Worm (Caenorhabditis elegans) whole organism, L3 larva: ENCODE results near the gene dis-3.

ENCODE experiments used
- R02D3.7 ChIP-seq: fragments of 150-350 bp; optimal IDR thresholded peaks from 2 replicates; lab custom pipeline; 2014; ENCODE audit warnings: missing biosample characterization, missing genetic modification characterization
- ZK546.5 ChIP-seq: sonication (generic microtip); optimal IDR thresholded peaks from 2 replicates; lab custom pipeline; 2017; ENCODE audit warnings: missing biosample characterization, missing genetic modification characterization
- aly-2 ChIP-seq: fragments of 150-350 bp; optimal IDR thresholded peaks from 2 replicates; lab custom pipeline; 2014; ENCODE audit warnings: missing biosample characterization, missing genetic modification characterization
- ceh-16 ChIP-seq: sonication (generic microtip); optimal IDR thresholded peaks from 2 replicates; lab custom pipeline; 2017; ENCODE audit warnings: missing biosample characterization, missing genetic modification characterization
- ceh-28 ChIP-seq: fragments of 150-350 bp; optimal IDR thresholded peaks from 2 replicates; lab custom pipeline; 2014; ENCODE audit warnings: missing biosample characterization, missing genetic modification reagents, missing genetic modification characterization
- ceh-82 ChIP-seq: fragments of 150-350 bp; optimal IDR thresholded peaks from 2 replicates; lab custom pipeline; 2014; ENCODE audit warnings: missing biosample characterization, missing genetic modification characterization
- elt-2 ChIP-seq: sonication (generic microtip); optimal IDR thresholded peaks from 2 replicates; lab custom pipeline; 2016; ENCODE audit warnings: missing genetic modification reagents, mild to moderate bottlenecking, missing genetic modification characterization, missing compliant biosample characterization
- fkh-10 ChIP-seq: sonication (generic microtip); optimal IDR thresholded peaks from 2 replicates; lab custom pipeline; 2017; ENCODE audit warnings: missing biosample characterization, missing genetic modification reagents, missing genetic modification characterization
- fkh-2 ChIP-seq: fragments of 150-350 bp; optimal IDR thresholded peaks from 2 replicates; lab custom pipeline; 2014; ENCODE audit warnings: missing biosample characterization, missing genetic modification reagents, missing genetic modification characterization
- fos-1 ChIP-seq: fragments of 150-350 bp; optimal IDR thresholded peaks from 2 replicates; lab custom pipeline; 2014; ENCODE audit warnings: missing biosample characterization, missing genetic modification characterization
- hmg-11 ChIP-seq: sonication (generic microtip); optimal IDR thresholded peaks from 2 replicates; lab custom pipeline; 2016; ENCODE audit warnings: missing genetic modification characterization, missing compliant biosample characterization
- jun-1 ChIP-seq: fragments of 150-350 bp; optimal IDR thresholded peaks from 2 replicates; lab custom pipeline; 2014; ENCODE audit warnings: missing biosample characterization, missing genetic modification reagents, missing genetic modification characterization
- lin-15B ChIP-seq: fragments of 150-350 bp; optimal IDR thresholded peaks from 2 replicates; lab custom pipeline; 2014; ENCODE audit warnings: missing biosample characterization, missing genetic modification characterization
- lin-39 ChIP-seq: fragments of 150-350 bp; optimal IDR thresholded peaks from 2 replicates; lab custom pipeline; 2018; ENCODE audit warnings: missing biosample characterization, missing genetic modification reagents, missing genetic modification characterization
- lsy-12 ChIP-seq: sonication (generic microtip); optimal IDR thresholded peaks from 2 replicates; lab custom pipeline; 2016; ENCODE audit warnings: mild to moderate bottlenecking, missing genetic modification characterization, missing compliant biosample characterization
- mdl-1 ChIP-seq: fragments of 150-350 bp; optimal IDR thresholded peaks from 2 replicates; lab custom pipeline; 2014; ENCODE audit warnings: missing biosample characterization, missing genetic modification characterization
- nfya-1 ChIP-seq: sonication (generic microtip); optimal IDR thresholded peaks from 2 replicates; lab custom pipeline; 2017; ENCODE audit warnings: missing genetic modification characterization, mild to moderate bottlenecking, missing compliant biosample characterization, antibody characterized with exemption, moderate library complexity; ENCODE audit not compliant: insufficient read depth
- nhr-12 ChIP-seq: fragments of 150-350 bp; optimal IDR thresholded peaks from 2 replicates; lab custom pipeline; 2014; ENCODE audit warnings: missing biosample characterization, missing genetic modification characterization
- nhr-25 ChIP-seq: sonication (generic microtip); optimal IDR thresholded peaks from 2 replicates; lab custom pipeline; 2017; ENCODE audit warnings: missing biosample characterization, missing genetic modification characterization
- nhr-43 ChIP-seq: sonication (generic microtip); optimal IDR thresholded peaks from 2 replicates; lab custom pipeline; 2016; ENCODE audit warnings: mild to moderate bottlenecking, missing genetic modification characterization, missing compliant biosample characterization; ENCODE audit not compliant: poor library complexity, severe bottlenecking
- nhr-67 ChIP-seq: fragments of 150-350 bp; optimal IDR thresholded peaks from 2 replicates; lab custom pipeline; 2014; ENCODE audit warnings: missing biosample characterization, missing genetic modification characterization
- nhr-77 ChIP-seq: fragments of 150-350 bp; optimal IDR thresholded peaks from 2 replicates; lab custom pipeline; 2014; ENCODE audit warnings: missing biosample characterization, missing genetic modification characterization
- pha-4 ChIP-seq: fragments of 150-350 bp; optimal IDR thresholded peaks from 2 replicates; lab custom pipeline; 2014; ENCODE audit warnings: missing biosample characterization, missing genetic modification reagents, missing genetic modification characterization
- pqm-1 ChIP-seq: fragments of 150-350 bp; optimal IDR thresholded peaks from 2 replicates; lab custom pipeline; 2017; ENCODE audit warnings: missing biosample characterization, missing genetic modification characterization, inconsistent platforms
- sea-2 ChIP-seq: fragments of 150-350 bp; sonication (generic microtip); optimal IDR thresholded peaks from 4 replicates; lab custom pipeline; 2014; ENCODE audit warnings: missing biosample characterization, missing genetic modification reagents, missing genetic modification characterization
- snpc-4 ChIP-seq: fragments of 150-350 bp; optimal IDR thresholded peaks from 2 replicates; lab custom pipeline; 2014; ENCODE audit warnings: missing biosample characterization, missing genetic modification characterization
- tbx-2 ChIP-seq: sonication (generic microtip); optimal IDR thresholded peaks from 2 replicates; lab custom pipeline; 2016; ENCODE audit warnings: mild to moderate bottlenecking, missing genetic modification characterization, missing compliant biosample characterization
- unc-39 ChIP-seq: sonication (generic microtip); optimal IDR thresholded peaks from 4 replicates; lab custom pipeline; 2017; ENCODE audit warnings: missing biosample characterization, missing genetic modification characterization
- ztf-11 ChIP-seq: fragments of 150-350 bp; optimal IDR thresholded peaks from 2 replicates; lab custom pipeline; 2014; ENCODE audit warnings: missing biosample characterization, missing genetic modification characterization

Gene dis-3

DNA sequence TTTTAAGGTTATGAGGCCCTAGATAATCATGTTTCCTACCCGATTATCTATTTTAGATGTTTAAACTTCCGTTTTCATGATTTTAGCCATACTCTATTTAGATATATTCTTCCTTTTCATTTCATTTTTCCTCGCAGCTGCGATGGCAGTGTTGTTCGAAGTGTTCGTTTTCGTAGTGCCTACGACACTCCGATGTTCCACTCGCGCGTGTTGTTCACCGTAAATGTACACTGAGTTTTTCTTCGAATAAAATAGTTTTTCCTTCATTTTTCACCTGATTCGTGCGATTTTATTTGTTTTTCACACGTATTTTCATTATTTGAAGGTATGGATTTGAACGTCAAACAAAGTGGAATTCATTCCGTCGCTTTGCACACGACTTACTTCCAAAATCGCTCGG is at the start of gene dis-3:
Gene dis-3 (plus strand): TSS at position 322 of the 400 bp plus-strand sequence.
- TF ChIP-seq pha-4 (no peak), lin-15B (tag; lab: Kevin White, UChicago) (peak; percentile 42), R02D3.7 (tag; lab: Kevin White, UChicago) (peak; percentile 71)
- TF ChIP-seq, all 47 proteins: peak for 2

DNA sequence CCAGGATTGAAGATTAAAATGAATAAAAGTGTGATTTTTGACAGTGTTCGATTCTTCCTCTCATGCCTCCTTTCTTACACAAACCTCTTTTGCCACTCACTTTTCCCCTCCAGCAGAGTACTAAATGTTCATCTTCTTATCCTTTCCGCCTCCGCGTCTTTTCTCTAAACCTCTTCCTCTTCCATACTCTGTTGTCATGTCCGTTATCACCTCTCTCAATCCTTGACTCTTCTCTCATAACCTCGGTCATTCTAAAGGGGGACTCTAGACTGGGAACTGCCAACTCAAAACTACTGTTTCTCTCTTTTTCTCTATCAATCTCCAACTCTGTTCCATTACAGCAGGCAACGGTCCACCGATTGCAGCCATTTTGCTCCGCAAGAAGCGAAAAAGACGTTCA is 48.7 kb upstream of the dis-3 start:
- no peak for TF ChIP-seq mdl-1 (tag; lab: Kevin White, UChicago)
- no peak for TF ChIP-seq nhr-77 (tag; lab: Kevin White, UChicago)
- no peak for TF ChIP-seq lsy-12 (tag; lab: Kevin White, UChicago)
- no peak for TF ChIP-seq fos-1 (tag; lab: Kevin White, UChicago)

DNA sequence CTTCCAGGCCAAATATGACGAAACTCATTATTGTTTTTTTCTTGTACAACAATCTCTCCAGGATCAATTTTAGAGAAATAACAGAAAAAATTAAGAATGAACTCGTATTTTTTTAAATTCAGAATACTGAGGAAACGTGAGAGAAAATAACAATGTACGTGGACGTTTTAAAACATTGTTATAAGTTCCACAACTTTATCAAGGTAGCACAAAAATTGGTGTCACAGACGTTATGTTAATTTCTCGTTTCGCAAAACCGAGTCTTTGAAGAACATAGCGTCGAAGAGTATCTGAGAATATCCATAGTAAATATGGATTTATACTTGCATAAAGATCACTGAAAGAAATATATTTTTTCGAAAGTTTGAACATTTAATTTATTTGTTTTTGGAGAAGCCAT is 45.9 kb upstream of the dis-3 start, which contains the start of gene T04B2.8:
Gene T04B2.8 (minus strand): TSS at position 101 of the 400 bp plus-strand sequence.
- no peak for TF ChIP-seq sea-2
- no peak for TF ChIP-seq nfya-1 (tag; lab: Kevin White, UChicago)
- no peak for TF ChIP-seq hmg-11
- TF ChIP-seq pqm-1 (tag; lab: Kevin White, UChicago), result no peak
- TF ChIP-seq fkh-2, result no peak
- TF ChIP-seq fkh-10, result no peak
- TF ChIP-seq ztf-11 (tag; lab: Kevin White, UChicago), result no peak

DNA sequence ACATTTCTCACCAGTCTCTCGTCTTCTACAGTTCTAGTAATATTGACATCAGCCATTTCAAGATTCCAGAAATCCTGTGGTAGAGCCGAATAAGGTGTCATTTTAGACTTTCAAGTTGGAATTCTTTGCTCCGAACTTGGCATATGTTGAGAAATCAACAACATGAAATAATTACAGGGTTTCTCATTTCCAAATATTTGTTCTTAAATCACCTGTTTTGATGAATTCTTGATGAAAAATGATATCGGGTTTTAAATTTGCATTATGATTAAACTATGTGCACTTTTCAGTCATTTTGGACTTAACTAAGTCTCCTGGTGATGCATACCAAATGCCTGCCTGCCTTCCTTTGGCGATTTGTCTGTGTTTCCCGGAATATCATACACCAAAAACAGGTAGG is 43.5 kb upstream of the dis-3 start, which contains the start of gene srv-12:
Gene srv-12 (minus strand): TSS at position 101 of the 400 bp plus-strand sequence.
- no peak for TF ChIP-seq hmg-11
- TF ChIP-seq lin-39, result no peak
- no peak for TF ChIP-seq nhr-25 (tag; lab: Kevin White, UChicago)
- TF ChIP-seq ceh-16 (tag; lab: Kevin White, UChicago), result no peak
- TF ChIP-seq mdl-1 (tag; lab: Kevin White, UChicago), result no peak
- TF ChIP-seq nhr-67 (tag; lab: Kevin White, UChicago), result no peak
- TF ChIP-seq nhr-77 (tag; lab: Kevin White, UChicago), result no peak
- TF ChIP-seq ceh-28 (tag; lab: Kevin White, UChicago), result no peak
- TF ChIP-seq elt-2, result no peak
- no peak for TF ChIP-seq pha-4
- TF ChIP-seq nhr-12 (tag; lab: Kevin White, UChicago), result no peak
- no peak for TF ChIP-seq ceh-82 (tag; lab: Kevin White, UChicago)

DNA sequence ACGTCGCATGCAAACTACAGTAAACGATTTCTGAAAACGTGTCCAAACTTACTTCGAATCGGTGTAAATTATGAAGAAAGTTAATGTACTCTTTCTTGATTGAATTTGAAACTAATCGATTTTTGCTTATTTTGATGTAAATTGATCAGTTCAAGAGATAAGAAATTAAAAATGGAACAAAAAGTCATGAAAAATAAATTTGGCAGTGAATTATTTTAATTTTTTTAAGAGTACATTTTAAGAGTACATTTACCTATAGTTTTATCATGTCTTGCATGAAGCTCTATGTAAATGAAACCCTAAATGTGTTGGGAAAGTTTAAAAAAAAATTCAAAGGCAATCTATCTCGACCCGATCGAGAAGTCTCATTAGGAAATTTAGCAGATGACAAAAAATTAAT is 40.9 kb upstream of the dis-3 start, which contains the start of gene T04B2.7:
Gene T04B2.7 (minus strand): TSS at position 101 of the 400 bp plus-strand sequence.
- no peak for TF ChIP-seq aly-2 (tag; lab: Kevin White, UChicago)
- no peak for TF ChIP-seq R02D3.7 (tag; lab: Kevin White, UChicago)

DNA sequence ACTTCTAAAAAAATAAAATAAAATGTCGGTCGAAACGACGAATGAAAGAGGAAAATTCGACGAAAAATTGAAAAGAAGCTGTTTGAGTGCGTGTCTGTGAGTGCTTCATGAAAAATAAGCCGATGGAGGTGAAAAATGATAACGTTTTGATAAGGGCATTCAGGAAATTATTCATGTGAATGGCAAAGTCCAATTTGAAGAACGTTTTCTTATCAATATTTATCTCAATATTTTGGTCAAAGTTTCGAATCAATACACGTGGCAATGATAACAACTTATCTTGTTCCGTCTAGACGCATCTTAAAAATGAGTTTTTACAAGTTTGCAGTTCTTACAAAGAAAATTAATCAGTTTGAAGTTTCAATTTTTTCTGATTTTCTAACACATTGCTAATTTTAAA is 37.8 kb upstream of the dis-3 start:
- TF ChIP-seq fos-1 (tag; lab: Kevin White, UChicago), result peak; percentile 52
- TF ChIP-seq pha-4, result peak; percentile 42
- peak; percentile 46 for TF ChIP-seq jun-1 (tag; lab: Kevin White, UChicago)
- TF ChIP-seq nhr-67 (tag; lab: Kevin White, UChicago), result no peak
- TF ChIP-seq ZK546.5, result no peak
- no peak for TF ChIP-seq lin-15B (tag; lab: Kevin White, UChicago)
- peak; percentile 99 for TF ChIP-seq elt-2
- no peak for TF ChIP-seq ztf-11 (tag; lab: Kevin White, UChicago)
- TF ChIP-seq hmg-11, result no peak
- TF ChIP-seq nfya-1 (tag; lab: Kevin White, UChicago), result no peak
- peak; percentile 99 for TF ChIP-seq pqm-1 (tag; lab: Kevin White, UChicago)
- TF ChIP-seq, all 47 proteins: peak for 5

DNA sequence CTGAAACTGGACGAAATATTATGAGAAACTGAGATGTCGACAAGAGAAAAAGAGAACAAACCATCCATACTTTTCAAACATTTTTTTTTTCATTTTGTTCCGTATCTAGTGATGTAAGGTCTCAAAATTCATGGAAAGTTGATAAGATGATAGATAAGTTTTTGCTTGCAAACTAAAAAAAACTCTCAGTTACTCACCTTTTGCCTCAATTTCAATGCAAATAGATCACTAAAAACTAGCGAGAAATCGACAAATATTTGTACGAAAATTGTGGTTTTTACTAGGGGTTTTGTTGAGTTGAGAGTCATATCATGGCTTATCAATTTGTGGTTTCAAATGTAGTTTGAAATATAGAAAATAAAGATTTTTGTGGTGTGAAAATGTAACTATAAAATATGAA is 36.2 kb upstream of the dis-3 start:
- TF ChIP-seq snpc-4 (no peak), pqm-1 (tag; lab: Kevin White, UChicago) (peak; percentile 3), unc-39 (no peak), mdl-1 (tag; lab: Kevin White, UChicago) (no peak), elt-2 (peak; percentile 45), hmg-11 (no peak), R02D3.7 (tag; lab: Kevin White, UChicago) (no peak), nhr-43 (tag; lab: Kevin White, UChicago) (no peak), lin-39 (no peak), jun-1 (tag; lab: Kevin White, UChicago) (no peak), nfya-1 (tag; lab: Kevin White, UChicago) (no peak), tbx-2 (tag; lab: Kevin White, UChicago) (no peak), nhr-67 (tag; lab: Kevin White, UChicago) (no peak), ceh-82 (tag; lab: Kevin White, UChicago) (no peak), pha-4 (peak; percentile 28), ztf-11 (tag; lab: Kevin White, UChicago) (no peak)
